Worm (Caenorhabditis elegans): ENCODE results near the gene C44H9.4.

DNA sequence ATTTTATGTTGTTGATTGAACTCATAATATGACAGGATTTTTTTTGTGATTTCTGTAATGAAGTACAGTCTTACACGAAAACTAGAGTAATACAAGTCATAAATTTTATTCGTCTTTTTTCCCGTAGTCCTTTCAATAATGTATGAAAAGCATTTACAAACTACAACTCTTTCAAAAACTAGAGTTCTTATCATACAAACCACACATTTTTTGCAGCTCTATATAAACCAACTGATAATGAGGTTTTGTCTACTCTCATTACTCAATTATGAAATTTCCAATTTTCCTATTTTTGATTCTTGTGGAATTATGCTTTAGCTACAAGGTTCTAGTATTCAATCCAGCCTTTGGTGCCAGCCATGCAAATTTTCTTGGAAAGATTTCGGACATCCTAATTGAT lies 10.7 kb upstream of the C44H9.4 start, which contains the start of gene ugt-16:
- TF ChIP-seq ztf-11 (tag; optimal IDR thresholded peaks at IDR 0.05) (no peak), snpc-4 (tag; optimal IDR thresholded peaks at IDR 0.05) (no peak), lin-13 (tag; optimal IDR thresholded peaks at IDR 0.05) (no peak)
